Fruit fly (Drosophila melanogaster) whole organism, pupa: ENCODE data around the gene CG44869.

Source experiments
- CG10348 ChIP-seq: fragments of 200-800 bp; sonication (Bioruptor generic); IDR thresholded peaks from 2 replicates; pipeline ENCODE4 v1.3.6; 2022; ENCODE audit warnings: missing biosample characterization, missing genetic modification characterization
- CG12605 ChIP-seq: fragments of 200-800 bp; sonication (Bioruptor generic); IDR thresholded peaks from 2 replicates; pipeline ENCODE4 v1.3.6; 2022; ENCODE audit warnings: missing biosample characterization, missing genetic modification characterization
- CG13204 ChIP-seq: fragments of 200-800 bp; sonication (Bioruptor generic); optimal IDR thresholded peaks from 2 replicates; lab custom pipeline; 2018; ENCODE audit warnings: missing biosample characterization, mild to moderate bottlenecking, missing genetic modification characterization, moderate library complexity
- CG14655 ChIP-seq: fragments of 200-800 bp; sonication (Bioruptor generic); optimal IDR thresholded peaks from 3 replicates; lab custom pipeline; 2017; ENCODE audit warnings: mild to moderate bottlenecking, missing biosample characterization, missing genetic modification reagents, missing genetic modification characterization
- CG15710 ChIP-seq: fragments of 200-800 bp; sonication (Bioruptor generic); optimal IDR thresholded peaks from 2 replicates; lab custom pipeline; 2018; ENCODE audit warnings: missing biosample characterization, mild to moderate bottlenecking, missing genetic modification characterization, moderate library complexity
- CG17806 ChIP-seq: fragments of 200-800 bp; sonication (Bioruptor generic); optimal IDR thresholded peaks from 2 replicates; lab custom pipeline; 2018; ENCODE audit warnings: missing biosample characterization, mild to moderate bottlenecking, missing genetic modification characterization, moderate library complexity
- CG32121 ChIP-seq: fragments of 200-800 bp; sonication (Bioruptor generic); IDR thresholded peaks from 2 replicates; pipeline ENCODE4 v1.3.6; 2022; ENCODE audit warnings: missing biosample characterization, missing genetic modification characterization
- CG34367 ChIP-seq: fragments of 200-800 bp; sonication (Bioruptor generic); optimal IDR thresholded peaks from 2 replicates; lab custom pipeline; 2018; ENCODE audit warnings: missing biosample characterization, mild to moderate bottlenecking, missing genetic modification characterization
- CG4496 ChIP-seq: fragments of 200-800 bp; sonication (Bioruptor generic); IDR thresholded peaks from 3 replicates; pipeline ENCODE4 v1.3.6; 2022; ENCODE audit warnings: missing biosample characterization, missing genetic modification characterization
- CG8159 ChIP-seq: fragments of 200-800 bp; sonication (Bioruptor generic); optimal IDR thresholded peaks from 3 replicates; lab custom pipeline; 2018; ENCODE audit warnings: missing biosample characterization, mild to moderate bottlenecking, missing genetic modification characterization, moderate library complexity
- CG8301 ChIP-seq: fragments of 200-800 bp; sonication (Bioruptor generic); optimal IDR thresholded peaks from 2 replicates; lab custom pipeline; 2018; ENCODE audit warnings: missing biosample characterization, mild to moderate bottlenecking, missing genetic modification characterization
- CG9948 ChIP-seq: fragments of 200-800 bp; sonication (Bioruptor generic); optimal IDR thresholded peaks from 2 replicates; lab custom pipeline; 2018; ENCODE audit warnings: missing biosample characterization, mild to moderate bottlenecking, missing genetic modification characterization, moderate library complexity
- D1 ChIP-seq: fragments of 200-800 bp; sonication (Bioruptor generic); optimal IDR thresholded peaks from 2 replicates; lab custom pipeline; 2018; ENCODE audit warnings: missing biosample characterization, mild to moderate bottlenecking, missing genetic modification characterization, moderate library complexity
- EcR ChIP-seq: fragments of 200-800 bp; sonication (Bioruptor generic); optimal IDR thresholded peaks from 3 replicates; lab custom pipeline; 2019; ENCODE audit warnings: missing biosample characterization, missing genetic modification characterization, mild to moderate bottlenecking, moderate library complexity, missing genetic modification reagents
- Ets98B ChIP-seq: fragments of 200-800 bp; sonication (Bioruptor generic); IDR thresholded peaks from 2 replicates; pipeline ENCODE4 v1.3.6; 2022; ENCODE audit warnings: missing biosample characterization, missing genetic modification characterization
- Pif1A ChIP-seq: fragments of 200-800 bp; sonication (Bioruptor generic); optimal IDR thresholded peaks from 3 replicates; lab custom pipeline; 2016; ENCODE audit warnings: missing biosample characterization, missing genetic modification characterization
- Pif1B ChIP-seq: fragments of 200-800 bp; sonication (Bioruptor generic); optimal IDR thresholded peaks from 3 replicates; lab custom pipeline; 2016; ENCODE audit warnings: missing biosample characterization, missing genetic modification characterization
- Snoo ChIP-seq: fragments of 200-800 bp; sonication (Bioruptor generic); optimal IDR thresholded peaks from 3 replicates; lab custom pipeline; 2017; ENCODE audit warnings: missing biosample characterization, mild to moderate bottlenecking, missing genetic modification characterization, inconsistent platforms
- fd96Ca ChIP-seq: fragments of 200-800 bp; sonication (Bioruptor generic); IDR thresholded peaks from 3 replicates; pipeline ENCODE4 v1.3.6; 2022; ENCODE audit warnings: missing biosample characterization, missing genetic modification characterization
- gl ChIP-seq: fragments of 200-800 bp; sonication (Bioruptor generic); optimal IDR thresholded peaks from 2 replicates; lab custom pipeline; 2018; ENCODE audit warnings: missing biosample characterization, mild to moderate bottlenecking, missing genetic modification characterization
- rn ChIP-seq: fragments of 200-800 bp; sonication (Bioruptor generic); IDR thresholded peaks from 2 replicates; pipeline ENCODE4 v1.3.6; 2022; ENCODE audit warnings: missing biosample characterization, missing genetic modification characterization

CG44869 gene

dm6 chr2L:15396796-15397195 is 21.4 kb downstream of the CG44869 start:
- peak; percentile 25 for TF ChIP-seq CG34367 (tag; lab: Kevin White, UChicago)
- no peak for TF ChIP-seq CG8301
- TF ChIP-seq D1 (tag; lab: Kevin White, UChicago): no peak
- TF ChIP-seq CG15710 (tag; lab: Kevin White, UChicago): peak; percentile 58
- no peak for TF ChIP-seq CG10348 (GFP tag; lab: Robert Waterston, UW)
- TF ChIP-seq gl: no peak
- TF ChIP-seq Pif1A (GFP tag; lab: Kevin White, UChicago): no peak
- no peak for TF ChIP-seq EcR (GFP tag; lab: Kevin White, UChicago)
- peak; percentile 37 for TF ChIP-seq CG14655 (GFP tag; lab: Kevin White, UChicago)
- peak; percentile 56 for TF ChIP-seq CG8159 (tag; lab: Kevin White, UChicago)
- peak; percentile 59 for TF ChIP-seq CG17806 (tag; lab: Kevin White, UChicago)
- no peak for TF ChIP-seq rn (GFP tag; lab: Robert Waterston, UW)
- peak; percentile 60 for TF ChIP-seq CG9948
- no peak for TF ChIP-seq Ets98B (GFP tag; lab: Robert Waterston, UW)

- TF ChIP-seq gl (no peak), CG13204 (GFP tag; lab: Kevin White, UChicago) (no peak), CG34367 (tag; lab: Kevin White, UChicago) (peak; percentile 62), rn (GFP tag; lab: Robert Waterston, UW) (no peak), D1 (tag; lab: Kevin White, UChicago) (no peak), CG10348 (GFP tag; lab: Robert Waterston, UW) (peak; percentile 43; the same call in 1 of the 2 replicates), CG4496 (GFP tag; lab: Robert Waterston, UW) (peak; percentile 71), Pif1B (GFP tag; lab: Kevin White, UChicago) (peak; percentile 8), Ets98B (GFP tag; lab: Robert Waterston, UW) (peak; percentile 70), Pif1A (GFP tag; lab: Kevin White, UChicago) (peak; percentile 46), CG8301 (peak; percentile 63), CG12605 (peak; percentile 55; the same call in 1 of the 2 replicates), CG17806 (tag; lab: Kevin White, UChicago) (peak; percentile 11), CG8159 (tag; lab: Kevin White, UChicago) (peak; percentile 23), Snoo (tag; lab: Kevin White, UChicago) (no peak), CG9948 (peak; percentile 57), EcR (GFP tag; lab: Kevin White, UChicago) (no peak), CG15710 (tag; lab: Kevin White, UChicago) (peak; percentile 76), CG14655 (GFP tag; lab: Kevin White, UChicago) (peak; percentile 76), CG32121 (GFP tag; lab: Robert Waterston, UW) (peak; percentile 87), fd96Ca (GFP tag; lab: Robert Waterston, UW) (peak; percentile 73)
These were observed 25.8 kb downstream of the CG44869 start for dm6 chr2L:15392371-15392770.

dm6 chr2L:15390421-15390820 is 27.7 kb downstream of the CG44869 start:
- TF ChIP-seq CG14655 (GFP tag; lab: Kevin White, UChicago): no peak
- peak; percentile 63 for TF ChIP-seq CG9948
- TF ChIP-seq CG8159 (tag; lab: Kevin White, UChicago): peak; percentile 78
- peak; percentile 38 for TF ChIP-seq D1 (tag; lab: Kevin White, UChicago)
- peak; percentile 66 for TF ChIP-seq CG15710 (tag; lab: Kevin White, UChicago)
- no peak for TF ChIP-seq CG8301
- TF ChIP-seq Pif1A (GFP tag; lab: Kevin White, UChicago): no peak
- peak; percentile 58 for TF ChIP-seq CG34367 (tag; lab: Kevin White, UChicago)
- peak; percentile 70 for TF ChIP-seq CG17806 (tag; lab: Kevin White, UChicago)

dm6 chr2L:15388980-15389379 is 29.2 kb downstream of the CG44869 start:
- TF ChIP-seq Ets98B (GFP tag; lab: Robert Waterston, UW): no peak
- no peak for TF ChIP-seq CG12605
- peak; percentile 85 for TF ChIP-seq CG17806 (tag; lab: Kevin White, UChicago)
- no peak for TF ChIP-seq EcR (GFP tag; lab: Kevin White, UChicago)
- TF ChIP-seq gl: peak; percentile 63
- peak; percentile 36 for TF ChIP-seq Pif1B (GFP tag; lab: Kevin White, UChicago)
- TF ChIP-seq CG32121 (GFP tag; lab: Robert Waterston, UW): no peak
- peak; percentile 94 for TF ChIP-seq CG15710 (tag; lab: Kevin White, UChicago)
- TF ChIP-seq CG14655 (GFP tag; lab: Kevin White, UChicago): peak; percentile 21
- TF ChIP-seq D1 (tag; lab: Kevin White, UChicago): peak; percentile 74
- peak; percentile 88 for TF ChIP-seq CG9948
- no peak for TF ChIP-seq CG8301
- TF ChIP-seq rn (GFP tag; lab: Robert Waterston, UW): no peak
- TF ChIP-seq fd96Ca (GFP tag; lab: Robert Waterston, UW): no peak
- TF ChIP-seq Snoo (tag; lab: Kevin White, UChicago): peak; percentile 66
- TF ChIP-seq CG10348 (GFP tag; lab: Robert Waterston, UW): no peak
- peak; percentile 92 for TF ChIP-seq CG8159 (tag; lab: Kevin White, UChicago)
- TF ChIP-seq CG34367 (tag; lab: Kevin White, UChicago): peak; percentile 86
- peak; percentile 51 for TF ChIP-seq Pif1A (GFP tag; lab: Kevin White, UChicago)
- peak; percentile 38 for TF ChIP-seq CG13204 (GFP tag; lab: Kevin White, UChicago)
- TF ChIP-seq CG4496 (GFP tag; lab: Robert Waterston, UW): no peak

- no peak for TF ChIP-seq CG13204 (GFP tag; lab: Kevin White, UChicago)
- no peak for TF ChIP-seq CG10348 (GFP tag; lab: Robert Waterston, UW)
- peak; percentile 69 for TF ChIP-seq CG15710 (tag; lab: Kevin White, UChicago)
- TF ChIP-seq Snoo (tag; lab: Kevin White, UChicago): peak; percentile 13
- TF ChIP-seq fd96Ca (GFP tag; lab: Robert Waterston, UW): no peak
- peak; percentile 61 for TF ChIP-seq CG9948
- no peak for TF ChIP-seq gl
- no peak for TF ChIP-seq CG14655 (GFP tag; lab: Kevin White, UChicago)
- peak; percentile 76 for TF ChIP-seq EcR (GFP tag; lab: Kevin White, UChicago)
- TF ChIP-seq CG17806 (tag; lab: Kevin White, UChicago): peak; percentile 50
- peak; percentile 52 for TF ChIP-seq CG34367 (tag; lab: Kevin White, UChicago)
- no peak for TF ChIP-seq Pif1B (GFP tag; lab: Kevin White, UChicago)
- peak; percentile 72 for TF ChIP-seq CG8159 (tag; lab: Kevin White, UChicago)
- no peak for TF ChIP-seq CG12605
- TF ChIP-seq rn (GFP tag; lab: Robert Waterston, UW): no peak
- no peak for TF ChIP-seq Ets98B (GFP tag; lab: Robert Waterston, UW)
- no peak for TF ChIP-seq CG4496 (GFP tag; lab: Robert Waterston, UW)
- TF ChIP-seq CG8301: no peak
- no peak for TF ChIP-seq CG32121 (GFP tag; lab: Robert Waterston, UW)
- peak; percentile 44 for TF ChIP-seq D1 (tag; lab: Kevin White, UChicago)
- no peak for TF ChIP-seq Pif1A (GFP tag; lab: Kevin White, UChicago)
These were observed 30.1 kb downstream of the CG44869 start for dm6 chr2L:15387886-15388605.
